Fruit fly (Drosophila melanogaster) whole organism, embryonic: ENCODE results near the gene CG17329.
A peak's percentile ranks its signal among the peaks of the same experiment; 100 is the strongest.

Source experiments
- Abd-B ChIP-seq: fragments of 200-800 bp; sonication (Bioruptor generic); optimal IDR thresholded peaks from 2 replicates; lab custom pipeline; 2018; ENCODE audit warnings: missing biosample characterization, mild to moderate bottlenecking, missing genetic modification characterization, moderate library complexity
- BEAF-32 ChIP-seq: fragments of 200-800 bp; sonication (Bioruptor generic); optimal IDR thresholded peaks from 3 replicates; lab custom pipeline; 2017; ENCODE audit warnings: missing biosample characterization, missing genetic modification characterization, mild to moderate bottlenecking, moderate library complexity, missing genetic modification reagents
- CG10366 ChIP-seq: fragments of 200-800 bp; sonication (Bioruptor generic); IDR thresholded peaks from 2 replicates; pipeline ENCODE4 v1.3.6; 2022; ENCODE audit warnings: missing biosample characterization, missing genetic modification characterization
- CG10462 ChIP-seq: fragments of 200-800 bp; sonication (Bioruptor generic); optimal IDR thresholded peaks from 2 replicates; lab custom pipeline; 2016; ENCODE audit warnings: missing biosample characterization, missing genetic modification characterization
- CG12071 ChIP-seq: fragments of 200-800 bp; sonication (Bioruptor generic); optimal IDR thresholded peaks from 3 replicates; lab custom pipeline; 2018; ENCODE audit warnings: missing biosample characterization, mild to moderate bottlenecking, missing genetic modification characterization
- CG12236 ChIP-seq: fragments of 200-800 bp; sonication (Bioruptor generic); optimal IDR thresholded peaks from 2 replicates; lab custom pipeline; 2016; ENCODE audit warnings: missing biosample characterization, missing genetic modification characterization
- CG12391 ChIP-seq: fragments of 200-800 bp; sonication (Bioruptor generic); optimal IDR thresholded peaks from 3 replicates; lab custom pipeline; 2018; ENCODE audit warnings: missing biosample characterization, mild to moderate bottlenecking, missing genetic modification characterization, moderate library complexity
- CG12659 ChIP-seq: fragments of 200-800 bp; sonication (Bioruptor generic); optimal IDR thresholded peaks from 3 replicates; lab custom pipeline; 2017; ENCODE audit warnings: mild to moderate bottlenecking, missing biosample characterization, missing genetic modification reagents, missing genetic modification characterization
- CG13287 ChIP-seq: fragments of 200-800 bp; sonication (Bioruptor generic); IDR thresholded peaks from 2 replicates; pipeline ENCODE4 v1.3.6; 2022; ENCODE audit warnings: missing biosample characterization, missing genetic modification characterization; ENCODE audit not compliant: partially characterized antibody
- CG13424 ChIP-seq: fragments of 200-800 bp; sonication (Bioruptor generic); optimal IDR thresholded peaks from 2 replicates; lab custom pipeline; 2019; ENCODE audit warnings: missing biosample characterization, mild to moderate bottlenecking, missing genetic modification characterization, moderate library complexity
- CG15073 ChIP-seq: fragments of 200-800 bp; sonication (Bioruptor generic); optimal IDR thresholded peaks from 2 replicates; lab custom pipeline; 2016; ENCODE audit warnings: missing biosample characterization, missing genetic modification characterization
- CG16863 ChIP-seq: fragments of 200-800 bp; sonication (Bioruptor generic); optimal IDR thresholded peaks from 3 replicates; lab custom pipeline; 2016; ENCODE audit warnings: missing biosample characterization, missing genetic modification characterization
- CG17612 ChIP-seq: fragments of 200-800 bp; sonication (Bioruptor generic); IDR thresholded peaks from 2 replicates; pipeline ENCODE4 v1.3.6; 2022; ENCODE audit warnings: missing biosample characterization, missing genetic modification characterization
- CG17802 ChIP-seq: fragments of 200-800 bp; sonication (Bioruptor generic); optimal IDR thresholded peaks from 2 replicates; lab custom pipeline; 2018; ENCODE audit warnings: missing biosample characterization, mild to moderate bottlenecking, missing genetic modification characterization, moderate library complexity
- CG1792 ChIP-seq: fragments of 200-800 bp; sonication (Bioruptor generic); optimal IDR thresholded peaks from 2 replicates; lab custom pipeline; 2016; ENCODE audit warnings: missing biosample characterization, missing genetic modification characterization
- CG18764 ChIP-seq: fragments of 200-800 bp; sonication (Bioruptor generic); optimal IDR thresholded peaks from 3 replicates; lab custom pipeline; 2016; ENCODE audit warnings: missing biosample characterization, missing genetic modification characterization
- CG4820 ChIP-seq: fragments of 200-800 bp; sonication (Bioruptor generic); optimal IDR thresholded peaks from 3 replicates; lab custom pipeline; 2016; ENCODE audit warnings: missing biosample characterization, missing genetic modification characterization
- CG5180 ChIP-seq: fragments of 200-800 bp; sonication (Bioruptor generic); optimal IDR thresholded peaks from 3 replicates; lab custom pipeline; 2017; ENCODE audit warnings: missing biosample characterization, missing genetic modification characterization, mild to moderate bottlenecking, moderate library complexity, missing genetic modification reagents
- CG6854 ChIP-seq: fragments of 200-800 bp; sonication (Bioruptor generic); optimal IDR thresholded peaks from 3 replicates; lab custom pipeline; 2017; ENCODE audit warnings: missing biosample characterization, mild to moderate bottlenecking, missing genetic modification characterization
- CG8944 ChIP-seq: fragments of 200-800 bp; sonication (Bioruptor generic); optimal IDR thresholded peaks from 3 replicates; lab custom pipeline; 2016; ENCODE audit warnings: missing biosample characterization, missing genetic modification characterization
- Dip2 ChIP-seq: fragments of 200-800 bp; sonication (Bioruptor generic); IDR thresholded peaks from 2 replicates; pipeline ENCODE4 v1.3.6; 2022; ENCODE audit warnings: missing biosample characterization, missing genetic modification characterization
- E2f2 ChIP-seq: fragments of 200-800 bp; sonication (Bioruptor generic); IDR thresholded peaks from 2 replicates; pipeline ENCODE4 v1.3.6; 2022; ENCODE audit warnings: missing biosample characterization, missing genetic modification characterization
- Ets65A ChIP-seq: fragments of 200-800 bp; sonication (Bioruptor generic); peaks from one replicate; lab custom pipeline; 2016; ENCODE audit warnings: missing biosample characterization, missing genetic modification characterization
- Fer2 ChIP-seq: fragments of 200-800 bp; sonication (Bioruptor generic); optimal IDR thresholded peaks from 2 replicates; lab custom pipeline; 2018; ENCODE audit warnings: missing biosample characterization, mild to moderate bottlenecking, missing genetic modification characterization, moderate library complexity
- Jarid2 ChIP-seq: fragments of 200-800 bp; sonication (Bioruptor generic); optimal IDR thresholded peaks from 3 replicates; lab custom pipeline; 2017; ENCODE audit warnings: mild to moderate bottlenecking, missing biosample characterization, missing genetic modification reagents, missing genetic modification characterization
- MBD-R2 ChIP-seq: fragments of 200-800 bp; sonication (Bioruptor generic); IDR thresholded peaks from 2 replicates; pipeline ENCODE4 v1.3.6; 2022; ENCODE audit warnings: missing biosample characterization, missing genetic modification characterization
- Optix ChIP-seq: fragments of 200-800 bp; sonication (Bioruptor generic); IDR thresholded peaks from 3 replicates; pipeline ENCODE4 v1.3.6; 2022; ENCODE audit warnings: missing biosample characterization, missing genetic modification characterization
- Six4 ChIP-seq: fragments of 200-800 bp; sonication (Bioruptor generic); optimal IDR thresholded peaks from 2 replicates; lab custom pipeline; 2016; ENCODE audit warnings: missing biosample characterization, missing genetic modification characterization
- az2 ChIP-seq: fragments of 200-800 bp; sonication (Bioruptor generic); optimal IDR thresholded peaks from 3 replicates; lab custom pipeline; 2016; ENCODE audit warnings: missing biosample characterization, missing genetic modification characterization
- crol ChIP-seq: fragments of 200-800 bp; sonication (Bioruptor generic); IDR thresholded peaks from 2 replicates; pipeline ENCODE4 v1.3.6; 2022; ENCODE audit warnings: missing biosample characterization, missing genetic modification characterization
- dpn ChIP-seq, 2 experiments: fragments of 200-800 bp; sonication (Bioruptor generic); optimal IDR thresholded peaks; 3 replicates each; lab custom pipeline; 2016; ENCODE audit warnings: missing biosample characterization in 2 of 2, missing genetic modification characterization in 2 of 2
- ems ChIP-seq: fragments of 200-800 bp; sonication (Bioruptor generic); optimal IDR thresholded peaks from 3 replicates; lab custom pipeline; 2016; ENCODE audit warnings: missing biosample characterization, missing genetic modification characterization
- gcm2 ChIP-seq: fragments of 200-800 bp; sonication (Bioruptor generic); optimal IDR thresholded peaks from 2 replicates; lab custom pipeline; 2016; ENCODE audit warnings: missing biosample characterization, missing genetic modification characterization
- hkb ChIP-seq, 2 experiments: fragments of 200-800 bp in 1 of 2; fragments of >200 bp in 1 of 2; sonication (Bioruptor generic) in 1 of 2; IDR thresholded peaks in 1 of 2; optimal IDR thresholded peaks in 1 of 2; 2 replicates each; pipeline versions ENCODE4 v1.3.6 to Lab custom; 2017 to 2022; ENCODE audit warnings: missing biosample characterization in 1 of 2, missing genetic modification characterization in 1 of 2
- kni ChIP-seq: fragments of 200-800 bp; sonication (Bioruptor generic); optimal IDR thresholded peaks from 3 replicates; lab custom pipeline; 2017; ENCODE audit warnings: mild to moderate bottlenecking, missing biosample characterization, missing genetic modification reagents, missing genetic modification characterization
- nerfin-2 ChIP-seq: fragments of 200-800 bp; sonication (Bioruptor generic); IDR thresholded peaks from 2 replicates; pipeline ENCODE4 v1.3.6; 2022; ENCODE audit warnings: missing biosample characterization, missing genetic modification characterization; ENCODE audit not compliant: partially characterized antibody
- onecut ChIP-seq: fragments of 200-800 bp; sonication (Bioruptor generic); IDR thresholded peaks from 2 replicates; pipeline ENCODE4 v1.3.6; 2022; ENCODE audit warnings: missing biosample characterization, missing genetic modification characterization
- prd ChIP-seq, 3 experiments: fragments of >200 bp in 2 of 3; fragments of 200-800 bp in 1 of 3; sonication (Bioruptor generic) in 1 of 3; optimal IDR thresholded peaks in 2 of 3; IDR thresholded peaks in 1 of 3; 2 replicates in 2 of 3; 3 replicates in 1 of 3; pipeline versions ENCODE4 v1.3.6 to Lab custom; 2017 to 2022; ENCODE audit warnings: missing biosample characterization in 1 of 3, missing genetic modification characterization in 1 of 3
- ranshi ChIP-seq: fragments of 200-800 bp; sonication (Bioruptor generic); IDR thresholded peaks from 2 replicates; pipeline ENCODE4 v1.3.6; 2022; ENCODE audit warnings: missing biosample characterization, missing genetic modification characterization
- row ChIP-seq: fragments of 200-800 bp; sonication (Bioruptor generic); IDR thresholded peaks from 3 replicates; pipeline ENCODE4 v1.3.6; 2022; ENCODE audit warnings: missing biosample characterization, missing genetic modification characterization
- sisA ChIP-seq: fragments of 200-800 bp; sonication (Bioruptor generic); IDR thresholded peaks from 2 replicates; pipeline ENCODE4 v1.3.6; 2022; ENCODE audit warnings: missing biosample characterization, missing genetic modification characterization
- so ChIP-seq: fragments of 200-800 bp; sonication (Bioruptor generic); IDR thresholded peaks from 3 replicates; pipeline ENCODE4 v1.3.6; 2022; ENCODE audit warnings: missing biosample characterization, missing genetic modification characterization
- sr ChIP-seq: fragments of 200-800 bp; sonication (Bioruptor generic); IDR thresholded peaks from 3 replicates; pipeline ENCODE4 v1.3.6; 2022; ENCODE audit warnings: missing biosample characterization, missing genetic modification characterization
- tio ChIP-seq: fragments of 200-800 bp; sonication (Bioruptor generic); optimal IDR thresholded peaks from 2 replicates; lab custom pipeline; 2017; ENCODE audit warnings: missing biosample characterization, missing genetic modification characterization, inconsistent platforms
- tll ChIP-seq, 2 experiments: fragments of 200-800 bp in 1 of 2; fragments of >200 bp in 1 of 2; sonication (Bioruptor generic) in 1 of 2; optimal IDR thresholded peaks; 2 replicates each; lab custom pipeline; 2017 to 2019; ENCODE audit warnings: missing biosample characterization in 2 of 2, missing genetic modification characterization in 2 of 2, mild to moderate bottlenecking in 1 of 2, moderate library complexity in 1 of 2
- twi ChIP-seq: fragments of 200-800 bp; optimal IDR thresholded peaks from 2 replicates; lab custom pipeline; 2019; ENCODE audit warnings: missing biosample characterization, mild to moderate bottlenecking, missing genetic modification characterization, moderate library complexity
- tx ChIP-seq: fragments of 200-800 bp; sonication (Bioruptor generic); optimal IDR thresholded peaks from 2 replicates; lab custom pipeline; 2016; ENCODE audit warnings: missing biosample characterization, missing genetic modification characterization
- usp ChIP-seq: fragments of >200 bp; optimal IDR thresholded peaks from 2 replicates; lab custom pipeline; 2017; ENCODE audit warnings: missing biosample characterization, missing genetic modification characterization
- vfl ChIP-seq: fragments of 200-800 bp; sonication (Bioruptor generic); optimal IDR thresholded peaks from 2 replicates; lab custom pipeline; 2016; ENCODE audit warnings: missing biosample characterization, missing genetic modification characterization
- yki ChIP-seq: fragments of >200 bp; optimal IDR thresholded peaks from 3 replicates; lab custom pipeline; 2018
- zfh1 ChIP-seq: fragments of 200-800 bp; sonication (Bioruptor generic); IDR thresholded peaks from 3 replicates; pipeline ENCODE4 v1.3.6; 2022; ENCODE audit warnings: missing biosample characterization, missing genetic modification characterization

Gene CG17329

dm6 chr2L:16251598-16252131 lies 39.4 kb upstream of the CG17329 start, which contains the start of gene CG46309 (continued):
- TF ChIP-seq prd (optimal IDR thresholded peaks at IDR 0.05; lab: Kevin White, UChicago) (no peak), prd (GFP tag; IDR thresholded peaks at IDR 0.05; lab: Robert Waterston, UW) (no peak), CG8944 (GFP tag; lab: Kevin White, UChicago) (no peak), ems (GFP tag; lab: Kevin White, UChicago) (peak; percentile 6), Fer2 (tag; lab: Kevin White, UChicago) (no peak), tio (GFP tag; lab: Kevin White, UChicago) (peak; percentile 21), CG12236 (GFP tag; lab: Kevin White, UChicago) (no peak), az2 (no peak), CG12391 (tag; lab: Kevin White, UChicago) (no peak), zfh1 (GFP tag; lab: Robert Waterston, UW) (no peak), so (no peak), MBD-R2 (GFP tag; lab: Robert Waterston, UW) (no peak), CG5180 (GFP tag; lab: Kevin White, UChicago) (no peak), CG18764 (GFP tag; lab: Kevin White, UChicago) (no peak), nerfin-2 (GFP tag; lab: Robert Waterston, UW) (peak; percentile 99), CG17802 (no peak), crol (GFP tag; lab: Robert Waterston, UW) (no peak), tx (GFP tag; lab: Kevin White, UChicago) (no peak), sisA (GFP tag; lab: Robert Waterston, UW) (no peak), CG4820 (GFP tag; lab: Kevin White, UChicago) (no peak), ranshi (GFP tag; lab: Robert Waterston, UW) (no peak; the same call in 1 of the 2 replicates), row (GFP tag; lab: Robert Waterston, UW) (peak; percentile 76; the same call in 1 of the 3 replicates), Dip2 (GFP tag; lab: Robert Waterston, UW) (no peak), E2f2 (no peak), dpn (GFP tag; optimal IDR thresholded peaks at IDR 0.05; lab: Kevin White, UChicago) (peak; percentile 1 to 49), twi (tag; lab: Kevin White, UChicago) (no peak), vfl (GFP tag; lab: Kevin White, UChicago) (peak; percentile 45), gcm2 (no peak), onecut (no peak), Jarid2 (GFP tag; lab: Kevin White, UChicago) (peak; percentile 75), CG13287 (peak; percentile 93), CG10366 (GFP tag; lab: Robert Waterston, UW) (no peak), CG17612 (GFP tag; lab: Robert Waterston, UW) (no peak), sr (GFP tag; lab: Robert Waterston, UW) (no peak), Ets65A (GFP tag; lab: Kevin White, UChicago) (peak; percentile 62), CG16863 (GFP tag; lab: Kevin White, UChicago) (peak; percentile 15), Six4 (GFP tag; lab: Kevin White, UChicago) (peak; percentile 28), yki (lab: Kevin White, UChicago) (peak; percentile 43), CG13424 (tag; lab: Kevin White, UChicago) (no peak), CG12659 (GFP tag; lab: Kevin White, UChicago) (peak; percentile 33), CG1792 (no peak), Abd-B (no peak), Optix (GFP tag; lab: Robert Waterston, UW) (no peak), tll (GFP tag; optimal IDR thresholded peaks at IDR 0.05; lab: Kevin White, UChicago) (no peak), CG6854 (no peak), kni (no peak), CG15073 (GFP tag; lab: Kevin White, UChicago) (no peak), BEAF-32 (GFP tag; lab: Kevin White, UChicago) (peak; percentile 41), CG10462 (GFP tag; lab: Kevin White, UChicago) (no peak), CG12071 (no peak), usp (GFP tag; lab: Kevin White, UChicago) (no peak), hkb (optimal IDR thresholded peaks at IDR 0.05; lab: Kevin White, UChicago) (no peak), hkb (GFP tag; IDR thresholded peaks at IDR 0.05; lab: Robert Waterston, UW) (0 out of 2 replicates have a peak, but pooled peaks have one; percentile 14)
